Worm (Caenorhabditis elegans) whole organism, dauer: ENCODE data around the gene C18D4.12.

ENCODE experiments used
- unc-62 ChIP-seq: sonication (generic microtip); optimal IDR thresholded peaks from 2 replicates; lab custom pipeline; 2017; ENCODE audit warnings: missing biosample characterization, missing genetic modification reagents, missing genetic modification characterization

The C18D4.12 gene

ce11 chrV:17531410-17531809 is 1.0 kb upstream of the C18D4.12 start, which contains the start of gene C18D4.4:
Gene C18D4.4 (minus strand): TSS chrV:17531510.
- no peak for TF ChIP-seq unc-62 (GFP tag; lab: Kevin White, UChicago)

- TF ChIP-seq unc-62 (GFP tag; lab: Kevin White, UChicago) = no peak
These were observed 2.7 kb downstream of the C18D4.12 start, which contains the start of gene srz-90 for ce11 chrV:17527729-17528128. Gene srz-90 (plus strand): TSS chrV:17528029.

ce11 chrV:17520735-17521134 is 9.7 kb downstream of the C18D4.12 start, which contains the start of gene fbxa-136:
Gene fbxa-136 (plus strand): TSS chrV:17521035.
- no peak for TF ChIP-seq unc-62 (GFP tag; lab: Kevin White, UChicago)

ce11 chrV:17513831-17514230 is 16.6 kb downstream of the C18D4.12 start:
- TF ChIP-seq unc-62 (GFP tag; lab: Kevin White, UChicago) = no peak

- TF ChIP-seq unc-62 (GFP tag; lab: Kevin White, UChicago) = no peak
These were observed 17.6 kb downstream of the C18D4.12 start for ce11 chrV:17512763-17513162.

ce11 chrV:17508493-17508892 is 21.9 kb downstream of the C18D4.12 start, which contains the start of gene srw-32:
Gene srw-32 (plus strand): TSS chrV:17508793.
- TF ChIP-seq unc-62 (GFP tag; lab: Kevin White, UChicago) = no peak

ce11 chrV:17506289-17506688 is 24.1 kb downstream of the C18D4.12 start, which contains the start of gene srw-31:
Gene srw-31 (plus strand): TSS chrV:17506589.
- TF ChIP-seq unc-62 (GFP tag; lab: Kevin White, UChicago) = no peak

- no peak for TF ChIP-seq unc-62 (GFP tag; lab: Kevin White, UChicago)
These were observed 30.3 kb downstream of the C18D4.12 start for ce11 chrV:17500055-17500454.

- no peak for TF ChIP-seq unc-62 (GFP tag; lab: Kevin White, UChicago)
These were observed 34.3 kb downstream of the C18D4.12 start, which contains the start of gene srh-118 for ce11 chrV:17496071-17496470. Gene srh-118 (minus strand): TSS chrV:17496171.

ce11 chrV:17493732-17494131 is 36.7 kb downstream of the C18D4.12 start, which contains the start of gene fbxa-102:
Gene fbxa-102 (minus strand): TSS chrV:17493832.
- TF ChIP-seq unc-62 (GFP tag; lab: Kevin White, UChicago) = no peak

- no peak for TF ChIP-seq unc-62 (GFP tag; lab: Kevin White, UChicago)
These were observed 44.4 kb downstream of the C18D4.12 start, which contains the start of gene scl-24 for ce11 chrV:17486034-17486433. Gene scl-24 (plus strand): TSS chrV:17486334.

ce11 chrV:17485078-17485477 is 45.3 kb downstream of the C18D4.12 start, which contains the start of gene srh-111:
Gene srh-111 (minus strand): TSS chrV:17485178.
- TF ChIP-seq unc-62 (GFP tag; lab: Kevin White, UChicago) = no peak
